Worm (Caenorhabditis elegans) whole organism, L4 larva: ENCODE results near the gene cpg-24.

ENCODE experiments used
- D1046.2 ChIP-seq: fragments of 200-800 bp; sonication (Bioruptor generic); IDR thresholded peaks from 2 replicates; pipeline ENCODE4 v1.3.6; 2022; ENCODE audit warnings: missing genetic modification characterization, missing compliant biosample characterization
- F26F4.8 ChIP-seq: fragments of 200-800 bp; sonication (Bioruptor generic); conservative IDR thresholded peaks from 2 replicates; pipeline ENCODE4 v1.3.6; 2022; ENCODE audit warnings: missing genetic modification characterization, missing compliant biosample characterization
- ceh-82 ChIP-seq: sonication (generic microtip); optimal IDR thresholded peaks from 2 replicates; lab custom pipeline; 2017; ENCODE audit warnings: missing biosample characterization, missing genetic modification characterization
- dmd-6 ChIP-seq: fragments of 200-800 bp; sonication (Bioruptor generic); IDR thresholded peaks from 2 replicates; pipeline ENCODE4 v1.3.6; 2022; ENCODE audit warnings: missing genetic modification reagents, missing genetic modification characterization, missing compliant biosample characterization
- lin-29 ChIP-seq: fragments of 200-800 bp; sonication (Bioruptor generic); IDR thresholded peaks from 2 replicates; pipeline ENCODE4 v1.3.6; 2022; ENCODE audit warnings: missing genetic modification reagents, missing genetic modification characterization, missing compliant biosample characterization
- madf-9 ChIP-seq: fragments of 200-800 bp; sonication (Bioruptor generic); conservative IDR thresholded peaks from 2 replicates; pipeline ENCODE4 v1.3.6; 2022; ENCODE audit warnings: missing genetic modification reagents, missing genetic modification characterization, missing compliant biosample characterization
- nhr-102 ChIP-seq: sonication (generic microtip); optimal IDR thresholded peaks from 2 replicates; lab custom pipeline; 2016; ENCODE audit warnings: mild to moderate bottlenecking, missing genetic modification characterization, moderate library complexity, missing compliant biosample characterization
- nhr-11 ChIP-seq: fragments of 150-350 bp; optimal IDR thresholded peaks from 2 replicates; lab custom pipeline; 2014; ENCODE audit warnings: missing biosample characterization, missing genetic modification characterization
- pqm-1 ChIP-seq: sonication (generic microtip); optimal IDR thresholded peaks from 2 replicates; lab custom pipeline; 2017; ENCODE audit warnings: missing biosample characterization, missing genetic modification characterization
- unc-130 ChIP-seq: sonication (generic microtip); optimal IDR thresholded peaks from 2 replicates; lab custom pipeline; 2016; ENCODE audit warnings: missing genetic modification reagents, missing genetic modification characterization, missing compliant biosample characterization

DNA sequence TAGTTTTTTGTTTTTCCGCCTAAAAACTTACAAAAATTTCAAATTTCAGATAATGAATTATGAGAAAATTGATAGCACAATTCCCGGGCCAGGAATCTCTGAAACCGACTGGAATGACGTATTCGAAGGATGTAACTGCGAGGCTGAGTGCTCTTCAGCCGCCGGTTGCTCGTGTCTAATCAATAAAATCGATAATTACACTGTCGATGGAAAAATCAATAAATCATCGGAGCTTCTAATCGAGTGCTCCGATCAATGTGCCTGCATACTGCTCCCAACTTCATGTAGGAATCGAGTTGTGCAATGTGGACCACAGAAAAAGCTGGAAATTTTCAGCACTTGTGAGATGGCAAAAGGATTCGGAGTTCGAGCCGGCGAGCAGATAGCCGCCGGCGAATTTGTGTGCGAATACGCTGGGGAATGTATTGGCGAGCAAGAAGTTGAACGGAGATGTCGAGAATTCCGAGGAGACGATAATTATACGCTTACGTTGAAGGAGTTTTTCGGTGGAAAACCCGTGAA, 28.8 kb upstream of the cpg-24 start:
- TF ChIP-seq nhr-11, result no peak
- no peak for TF ChIP-seq madf-9 (GFP tag; lab: Robert Waterston, UW)
- no peak for TF ChIP-seq F26F4.8
- no peak for TF ChIP-seq dmd-6 (GFP tag; lab: Robert Waterston, UW)
- no peak for TF ChIP-seq D1046.2 (GFP tag; lab: Robert Waterston, UW)
- no peak for TF ChIP-seq pqm-1 (tag; lab: Kevin White, UChicago)
- TF ChIP-seq unc-130 (GFP tag; lab: Kevin White, UChicago), result no peak
- TF ChIP-seq ceh-82 (tag; lab: Kevin White, UChicago), result no peak
- no peak for TF ChIP-seq nhr-102
- no peak for TF ChIP-seq lin-29
